Fruit fly (Drosophila melanogaster): ENCODE measurements around the gene CG34051.

DNA sequence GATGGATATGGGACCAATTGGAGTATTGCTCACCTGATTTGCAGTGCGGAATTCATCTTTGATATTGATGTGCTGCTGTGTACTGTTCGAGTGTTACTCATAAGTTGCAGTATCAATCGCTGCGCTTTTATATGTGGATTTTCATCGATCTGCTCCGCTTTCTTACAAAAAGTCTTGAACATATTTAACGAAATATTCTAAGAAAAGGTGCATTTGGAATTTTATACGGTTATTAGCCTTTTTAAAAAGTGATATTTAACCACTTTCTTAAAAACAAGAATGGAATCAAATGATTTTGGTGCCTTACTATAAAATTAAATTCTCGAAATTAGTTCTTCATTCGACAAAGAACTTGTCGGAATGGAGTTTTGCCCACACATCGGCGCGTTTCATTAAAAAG, 47.4 kb downstream of the CG34051 start, which contains the start of gene TotE:
- TF ChIP-seq EcR (GFP tag; optimal IDR thresholded peaks at IDR 0.05) (no peak), usp (GFP tag; optimal IDR thresholded peaks at IDR 0.05) (no peak)
